Worm (Caenorhabditis elegans) whole organism, L2 larva: ENCODE data around the gene C05B5.16.

Source experiments
- ama-1 ChIP-seq: fragments of 150-350 bp; optimal IDR thresholded peaks from 2 replicates; lab custom pipeline; 2018; ENCODE audit warnings: inconsistent platforms
- unc-39 ChIP-seq: fragments of 150-350 bp; optimal IDR thresholded peaks from 2 replicates; lab custom pipeline; 2014; ENCODE audit warnings: missing biosample characterization, missing genetic modification characterization
- unc-62 ChIP-seq: fragments of 150-350 bp; optimal IDR thresholded peaks from 2 replicates; lab custom pipeline; 2014; ENCODE audit warnings: missing biosample characterization, missing genetic modification reagents, missing genetic modification characterization

- TF ChIP-seq unc-62 (GFP tag; lab: Kevin White, UChicago) (no peak), ama-1 (no peak), unc-39 (tag; lab: Kevin White, UChicago) (no peak)
These were observed 21.0 kb downstream of the C05B5.16 start, which contains the start of gene M04D8.5 for ce11 chrIII:10033213-10033612.
